Worm (Caenorhabditis elegans): Measurements from ENCODE around the gene F34H10.1.

The F34H10.1 gene

ce11 chrX:9637700-9638099, 11.8 kb downstream of the F34H10.1 start:
- TF ChIP-seq nhr-76 (tag; optimal IDR thresholded peaks at IDR 0.05): no peak
- no peak for TF ChIP-seq alr-1 (tag; optimal IDR thresholded peaks at IDR 0.05; ENCODE audit: borderline replicate concordance)
- peak; percentile 13 for TF ChIP-seq irx-1 (tag; optimal IDR thresholded peaks at IDR 0.05)
- no peak for TF ChIP-seq nhr-11 (tag; optimal IDR thresholded peaks at IDR 0.05)
- peak; percentile 37 for TF ChIP-seq dsc-1 (tag; optimal IDR thresholded peaks at IDR 0.05)
- peak; percentile 19 for TF ChIP-seq ztf-4 (tag; optimal IDR thresholded peaks at IDR 0.05)
- TF ChIP-seq F16B12.6 (tag; optimal IDR thresholded peaks at IDR 0.05): no peak
- TF ChIP-seq xbp-1 (tag; optimal IDR thresholded peaks at IDR 0.05): peak; percentile 53
- TF ChIP-seq ceh-8 (GFP tag; optimal IDR thresholded peaks at IDR 0.05): no peak
- no peak for TF ChIP-seq nhr-20 (tag; optimal IDR thresholded peaks at IDR 0.05)
- TF ChIP-seq nhr-85 (tag): peak; percentile 81
- no peak for TF ChIP-seq elt-3 (tag; optimal IDR thresholded peaks at IDR 0.05)
- TF ChIP-seq unc-98 (GFP tag; IDR thresholded peaks at IDR 0.05): no peak
- TF ChIP-seq skn-1 (tag; optimal IDR thresholded peaks at IDR 0.05): peak; percentile 15
- no peak for TF ChIP-seq efl-3 (GFP tag; optimal IDR thresholded peaks at IDR 0.05)
- TF ChIP-seq egl-13 (tag; optimal IDR thresholded peaks at IDR 0.05): no peak
- no peak for TF ChIP-seq unc-86 (tag; optimal IDR thresholded peaks at IDR 0.05)
- TF ChIP-seq lin-15B (tag; optimal IDR thresholded peaks at IDR 0.05): no peak
- TF ChIP-seq nhr-12 (tag; optimal IDR thresholded peaks at IDR 0.05): no peak
- TF ChIP-seq hlh-17 (GFP tag; optimal IDR thresholded peaks at IDR 0.05; ENCODE audit: borderline replicate concordance): no peak
- no peak for TF ChIP-seq ama-1 (optimal IDR thresholded peaks at IDR 0.05)
- no peak for TF ChIP-seq snpc-4 (tag; optimal IDR thresholded peaks at IDR 0.05)
- no peak for TF ChIP-seq ces-1 (GFP tag; optimal IDR thresholded peaks at IDR 0.05)
- TF ChIP-seq pqm-1 (tag; optimal IDR thresholded peaks at IDR 0.05): no peak
- peak; percentile 8 for TF ChIP-seq lin-13 (GFP tag; optimal IDR thresholded peaks at IDR 0.05)
- TF ChIP-seq elt-2 (tag; optimal IDR thresholded peaks at IDR 0.05): no peak
- TF ChIP-seq fkh-10 (GFP tag; optimal IDR thresholded peaks at IDR 0.05): no peak
- no peak for TF ChIP-seq nhr-28 (tag; optimal IDR thresholded peaks at IDR 0.05)
- no peak for TF ChIP-seq nhr-84 (tag; optimal IDR thresholded peaks at IDR 0.05)
- TF ChIP-seq mdl-1 (tag; optimal IDR thresholded peaks at IDR 0.05): no peak
- TF ChIP-seq nhr-90 (tag; optimal IDR thresholded peaks at IDR 0.05; ENCODE audit: poor library complexity): peak; percentile 16
- peak; percentile 23 for TF ChIP-seq swsn-7 (tag; optimal IDR thresholded peaks at IDR 0.05)
- TF ChIP-seq tbx-2 (tag; optimal IDR thresholded peaks at IDR 0.05): no peak
- no peak for TF ChIP-seq pax-3 (tag; optimal IDR thresholded peaks at IDR 0.05)
- TF ChIP-seq C04F5.9 (tag; optimal IDR thresholded peaks at IDR 0.05): no peak
- no peak for TF ChIP-seq unc-62 (GFP tag; optimal IDR thresholded peaks at IDR 0.05)
- no peak for TF ChIP-seq tlp-1 (tag; optimal IDR thresholded peaks at IDR 0.05)
- TF ChIP-seq C16A3.4 (tag; optimal IDR thresholded peaks at IDR 0.05): no peak
- TF ChIP-seq sup-37 (GFP tag; optimal IDR thresholded peaks at IDR 0.05): no peak
- TF ChIP-seq mef-2 (tag; optimal IDR thresholded peaks at IDR 0.05): no peak
- no peak for TF ChIP-seq hpl-2 (GFP tag; optimal IDR thresholded peaks at IDR 0.05)
- peak; percentile 16 for TF ChIP-seq blmp-1 (tag; optimal IDR thresholded peaks at IDR 0.05)
- TF ChIP-seq fkh-4 (tag; optimal IDR thresholded peaks at IDR 0.05; ENCODE audit: borderline replicate concordance): no peak
- peak; percentile 16 for TF ChIP-seq nhr-77 (tag; optimal IDR thresholded peaks at IDR 0.05)
- no peak for TF ChIP-seq ceh-88 (GFP tag; IDR thresholded peaks at IDR 0.05)
- no peak for TF ChIP-seq fkh-8 (tag; optimal IDR thresholded peaks at IDR 0.05)
- no peak for TF ChIP-seq egl-27 (tag; optimal IDR thresholded peaks at IDR 0.05)
- no peak for TF ChIP-seq zag-1 (tag; optimal IDR thresholded peaks at IDR 0.05)
- TF ChIP-seq Y116A8C.19 (tag; optimal IDR thresholded peaks at IDR 0.05; ENCODE audit: borderline replicate concordance): no peak
- peak in 1 of 2 experiments; percentile 34 for TF ChIP-seq lin-35 (GFP tag; optimal IDR thresholded peaks at IDR 0.05)
- TF ChIP-seq nhr-71 (tag; optimal IDR thresholded peaks at IDR 0.05): peak; percentile 63
- no peak for TF ChIP-seq sptf-1 (tag; optimal IDR thresholded peaks at IDR 0.05)
- no peak for TF ChIP-seq isw-1 (GFP tag; IDR thresholded peaks at IDR 0.05)
- TF ChIP-seq lir-3 (tag; optimal IDR thresholded peaks at IDR 0.05; ENCODE audit: poor library complexity): no peak

Data from whole organism, L1 larva.